Worm (Caenorhabditis elegans) whole organism, L4 larva: ENCODE results near the gene msp-77.

Source experiments
- D1046.2 ChIP-seq: fragments of 200-800 bp; sonication (Bioruptor generic); IDR thresholded peaks from 2 replicates; pipeline ENCODE4 v1.3.6; 2022; ENCODE audit warnings: missing genetic modification characterization, missing compliant biosample characterization
- F26F4.8 ChIP-seq: fragments of 200-800 bp; sonication (Bioruptor generic); conservative IDR thresholded peaks from 2 replicates; pipeline ENCODE4 v1.3.6; 2022; ENCODE audit warnings: missing genetic modification characterization, missing compliant biosample characterization
- R02D3.7 ChIP-seq: fragments of 150-350 bp; sonication (generic microtip); optimal IDR thresholded peaks from 3 replicates; lab custom pipeline; 2014; ENCODE audit warnings: missing biosample characterization, missing genetic modification characterization
- T26A8.4 ChIP-seq: fragments of 200-800 bp; sonication (Bioruptor generic); IDR thresholded peaks from 2 replicates; pipeline ENCODE4 v1.3.6; 2022; ENCODE audit warnings: missing genetic modification characterization, missing compliant biosample characterization
- Y105C5A.15 ChIP-seq: fragments of 200-800 bp; sonication (Bioruptor generic); IDR thresholded peaks from 2 replicates; pipeline ENCODE4 v1.3.6; 2022; ENCODE audit warnings: missing genetic modification characterization, missing compliant biosample characterization
- Y48G9A.11 ChIP-seq: fragments of 200-800 bp; sonication (Bioruptor generic); IDR thresholded peaks from 2 replicates; pipeline ENCODE4 v1.3.6; 2022; ENCODE audit warnings: missing genetic modification reagents, missing genetic modification characterization, missing compliant biosample characterization
- Y75B8A.6 ChIP-seq: fragments of 200-800 bp; sonication (Bioruptor generic); IDR thresholded peaks from 2 replicates; pipeline ENCODE4 v1.3.6; 2022; ENCODE audit warnings: missing genetic modification reagents, missing genetic modification characterization, missing compliant biosample characterization
- ZK337.2 ChIP-seq: fragments of 200-800 bp; sonication (Bioruptor generic); IDR thresholded peaks from 2 replicates; pipeline ENCODE4 v1.3.6; 2022; ENCODE audit warnings: missing genetic modification reagents, missing genetic modification characterization, missing compliant biosample characterization
- aly-2 ChIP-seq: sonication (generic microtip); optimal IDR thresholded peaks from 2 replicates; lab custom pipeline; 2018; ENCODE audit warnings: missing biosample characterization, missing genetic modification characterization
- attf-4 ChIP-seq: sonication (generic microtip); optimal IDR thresholded peaks from 3 replicates; lab custom pipeline; 2017; ENCODE audit warnings: missing biosample characterization, missing genetic modification characterization
- ceh-44 ChIP-seq: fragments of 200-800 bp; sonication (Bioruptor generic); IDR thresholded peaks from 2 replicates; pipeline ENCODE4 v1.3.6; 2022; ENCODE audit warnings: missing genetic modification reagents, missing genetic modification characterization, missing compliant biosample characterization
- ceh-62 ChIP-seq: sonication (generic microtip); optimal IDR thresholded peaks from 2 replicates; lab custom pipeline; 2017; ENCODE audit warnings: missing biosample characterization, missing genetic modification characterization
- cey-2 ChIP-seq: sonication (generic microtip); optimal IDR thresholded peaks from 3 replicates; lab custom pipeline; 2017; ENCODE audit warnings: missing genetic modification characterization, mild to moderate bottlenecking, missing compliant biosample characterization, antibody characterized with exemption, borderline replicate concordance; ENCODE audit not compliant: insufficient read depth
- daf-19 ChIP-seq: fragments of 200-800 bp; sonication (Bioruptor generic); conservative IDR thresholded peaks from 2 replicates; pipeline ENCODE4 v1.3.6; 2022; ENCODE audit warnings: missing genetic modification characterization, missing compliant biosample characterization
- daf-8 ChIP-seq: fragments of 200-800 bp; sonication (Bioruptor generic); IDR thresholded peaks from 2 replicates; pipeline ENCODE4 v1.3.6; 2022; ENCODE audit warnings: missing genetic modification characterization, missing compliant biosample characterization
- dmd-6 ChIP-seq: fragments of 200-800 bp; sonication (Bioruptor generic); IDR thresholded peaks from 2 replicates; pipeline ENCODE4 v1.3.6; 2022; ENCODE audit warnings: missing genetic modification reagents, missing genetic modification characterization, missing compliant biosample characterization
- dpl-1 ChIP-seq: fragments of 150-350 bp; optimal IDR thresholded peaks from 2 replicates; lab custom pipeline; 2014; ENCODE audit warnings: missing biosample characterization, missing genetic modification reagents, missing genetic modification characterization
- duxl-1 ChIP-seq: sonication (generic microtip); optimal IDR thresholded peaks from 2 replicates; lab custom pipeline; 2016; ENCODE audit warnings: mild to moderate bottlenecking, missing genetic modification characterization, moderate library complexity, missing compliant biosample characterization; ENCODE audit not compliant: poor library complexity
- egl-27 ChIP-seq: sonication (generic microtip); optimal IDR thresholded peaks from 3 replicates; lab custom pipeline; 2017; ENCODE audit warnings: missing biosample characterization, missing genetic modification reagents, missing genetic modification characterization
- gei-8 ChIP-seq: fragments of 200-800 bp; sonication (Bioruptor generic); optimal IDR thresholded peaks from 2 replicates; lab custom pipeline; 2018; ENCODE audit warnings: mild to moderate bottlenecking, missing genetic modification characterization, missing compliant biosample characterization
- hlh-30 ChIP-seq: sonication (generic microtip); optimal IDR thresholded peaks from 2 replicates; lab custom pipeline; 2017; ENCODE audit warnings: antibody characterized with exemption, mild to moderate bottlenecking, missing genetic modification characterization, missing compliant biosample characterization; ENCODE audit not compliant: insufficient read depth
- lim-7 ChIP-seq: fragments of 200-800 bp; sonication (Bioruptor generic); IDR thresholded peaks from 2 replicates; pipeline ENCODE4 v1.3.6; 2022; ENCODE audit warnings: missing genetic modification characterization, missing compliant biosample characterization
- lin-13 ChIP-seq: fragments of 150-350 bp; optimal IDR thresholded peaks from 2 replicates; lab custom pipeline; 2014; ENCODE audit warnings: missing biosample characterization, missing genetic modification reagents, missing genetic modification characterization
- lin-15B ChIP-seq: fragments of 150-350 bp; sonication (generic microtip); optimal IDR thresholded peaks from 3 replicates; lab custom pipeline; 2014; ENCODE audit warnings: missing biosample characterization, missing genetic modification characterization
- lin-29 ChIP-seq: fragments of 200-800 bp; sonication (Bioruptor generic); IDR thresholded peaks from 2 replicates; pipeline ENCODE4 v1.3.6; 2022; ENCODE audit warnings: missing genetic modification reagents, missing genetic modification characterization, missing compliant biosample characterization
- lin-39 ChIP-seq: fragments of 150-350 bp; optimal IDR thresholded peaks from 2 replicates; lab custom pipeline; 2014; ENCODE audit warnings: missing biosample characterization, missing genetic modification reagents, missing genetic modification characterization
- lir-3 ChIP-seq: sonication (generic microtip); optimal IDR thresholded peaks from 2 replicates; lab custom pipeline; 2016; ENCODE audit warnings: mild to moderate bottlenecking, missing genetic modification characterization, missing compliant biosample characterization
- lsy-2 ChIP-seq, 2 experiments: fragments of 150-350 bp in 1 of 2; sonication (generic microtip) in 1 of 2; optimal IDR thresholded peaks; 2 replicates each; lab custom pipeline; 2014 to 2017; ENCODE audit warnings: missing biosample characterization in 2 of 2, missing genetic modification characterization in 2 of 2
- madf-9 ChIP-seq: fragments of 200-800 bp; sonication (Bioruptor generic); conservative IDR thresholded peaks from 2 replicates; pipeline ENCODE4 v1.3.6; 2022; ENCODE audit warnings: missing genetic modification reagents, missing genetic modification characterization, missing compliant biosample characterization
- mdl-1 ChIP-seq, 2 experiments: fragments of 150-350 bp in 1 of 2; sonication (generic microtip) in 1 of 2; optimal IDR thresholded peaks; 2 replicates each; lab custom pipeline; 2014 to 2017; ENCODE audit warnings: missing biosample characterization in 2 of 2, missing genetic modification characterization in 2 of 2
- mdt-29 ChIP-seq: fragments of 200-800 bp; sonication (Bioruptor generic); IDR thresholded peaks from 2 replicates; pipeline ENCODE4 v1.3.6; 2022; ENCODE audit warnings: missing genetic modification reagents, missing genetic modification characterization, missing compliant biosample characterization
- mep-1 ChIP-seq: fragments of 150-350 bp; sonication (generic microtip); optimal IDR thresholded peaks from 3 replicates; lab custom pipeline; 2014; ENCODE audit warnings: missing biosample characterization, missing genetic modification characterization
- mxl-2 ChIP-seq: fragments of 200-800 bp; sonication (Bioruptor generic); conservative IDR thresholded peaks from 2 replicates; pipeline ENCODE4 v1.3.6; 2022; ENCODE audit warnings: missing genetic modification reagents, missing genetic modification characterization, missing compliant biosample characterization
- mxl-3 ChIP-seq: fragments of 200-800 bp; sonication (Bioruptor generic); optimal IDR thresholded peaks from 2 replicates; lab custom pipeline; 2018; ENCODE audit warnings: mild to moderate bottlenecking, missing genetic modification characterization, missing compliant biosample characterization
- nhr-10 ChIP-seq: fragments of 150-350 bp; optimal IDR thresholded peaks from 2 replicates; lab custom pipeline; 2014; ENCODE audit warnings: missing biosample characterization, missing genetic modification characterization
- nhr-28 ChIP-seq: fragments of 150-350 bp; optimal IDR thresholded peaks from 2 replicates; lab custom pipeline; 2014; ENCODE audit warnings: missing biosample characterization, missing genetic modification characterization
- nhr-41 ChIP-seq: fragments of 200-800 bp; sonication (Bioruptor generic); IDR thresholded peaks from 2 replicates; pipeline ENCODE4 v1.3.6; 2022; ENCODE audit warnings: missing genetic modification reagents, missing genetic modification characterization, missing compliant biosample characterization
- nhr-48 ChIP-seq: sonication (generic microtip); optimal IDR thresholded peaks from 2 replicates; lab custom pipeline; 2016; ENCODE audit warnings: mild to moderate bottlenecking, missing genetic modification characterization, missing compliant biosample characterization
- nhr-6 ChIP-seq: fragments of 150-350 bp; optimal IDR thresholded peaks from 2 replicates; lab custom pipeline; 2014; ENCODE audit warnings: missing biosample characterization, missing genetic modification characterization
- nhr-76 ChIP-seq: fragments of 150-350 bp; optimal IDR thresholded peaks from 2 replicates; lab custom pipeline; 2014; ENCODE audit warnings: missing biosample characterization, missing genetic modification characterization
- pqm-1 ChIP-seq: sonication (generic microtip); optimal IDR thresholded peaks from 2 replicates; lab custom pipeline; 2017; ENCODE audit warnings: missing biosample characterization, missing genetic modification characterization
- set-16 ChIP-seq: fragments of 200-800 bp; sonication (Bioruptor generic); IDR thresholded peaks from 2 replicates; pipeline ENCODE4 v1.3.6; 2022; ENCODE audit warnings: missing genetic modification reagents, missing genetic modification characterization, missing compliant biosample characterization
- snpc-1.2 ChIP-seq: fragments of 200-800 bp; sonication (Bioruptor generic); IDR thresholded peaks from 2 replicates; pipeline ENCODE4 v1.3.6; 2022; ENCODE audit warnings: missing genetic modification reagents, missing genetic modification characterization, missing compliant biosample characterization
- spr-1 ChIP-seq: sonication (generic microtip); optimal IDR thresholded peaks from 2 replicates; lab custom pipeline; 2016; ENCODE audit warnings: mild to moderate bottlenecking, missing genetic modification characterization, missing compliant biosample characterization
- tra-1 ChIP-seq: fragments of 200-800 bp; sonication (Bioruptor generic); IDR thresholded peaks from 2 replicates; pipeline ENCODE4 v1.3.6; 2022; ENCODE audit warnings: missing genetic modification reagents, missing genetic modification characterization, missing compliant biosample characterization
- unc-39 ChIP-seq: sonication (generic microtip); optimal IDR thresholded peaks from 2 replicates; lab custom pipeline; 2017; ENCODE audit warnings: missing biosample characterization, missing genetic modification characterization
- zag-1 ChIP-seq: fragments of 150-350 bp; optimal IDR thresholded peaks from 2 replicates; lab custom pipeline; 2014; ENCODE audit warnings: missing biosample characterization, missing genetic modification characterization
- zfp-3 ChIP-seq: fragments of 200-800 bp; sonication (Bioruptor generic); conservative IDR thresholded peaks from 2 replicates; pipeline ENCODE4 v1.3.6; 2022; ENCODE audit warnings: missing genetic modification reagents, missing genetic modification characterization, missing compliant biosample characterization
- zip-2 ChIP-seq: fragments of 150-350 bp; optimal IDR thresholded peaks from 2 replicates; lab custom pipeline; 2014; ENCODE audit warnings: missing biosample characterization, missing genetic modification characterization

Gene msp-77

DNA sequence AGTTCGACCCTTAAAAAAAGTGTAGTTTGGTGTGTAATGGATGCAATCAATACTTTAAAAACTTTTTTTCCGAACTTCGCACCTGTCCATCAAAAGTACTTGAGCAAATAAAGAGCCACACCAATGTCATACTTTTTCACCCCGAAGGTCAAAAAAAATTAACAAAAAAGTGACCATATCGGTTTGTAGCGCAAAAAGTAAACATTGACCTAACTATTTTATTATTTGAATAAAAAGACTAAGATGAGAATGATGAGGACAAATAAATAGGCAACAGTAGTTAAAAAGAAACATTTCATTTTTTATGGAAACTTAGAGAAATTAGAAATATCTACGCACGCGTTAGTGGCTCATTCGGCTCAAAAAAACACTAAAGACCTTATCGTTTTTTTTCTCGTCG is 25.1 kb upstream of the msp-77 start:
- TF ChIP-seq mep-1 (tag; lab: Kevin White, UChicago): no peak
- no peak for TF ChIP-seq lin-39 (tag; lab: Kevin White, UChicago)
- no peak for TF ChIP-seq T26A8.4 (GFP tag; lab: Robert Waterston, UW)
- TF ChIP-seq lin-13 (GFP tag; lab: Kevin White, UChicago): no peak
- no peak for TF ChIP-seq ceh-62
- no peak for TF ChIP-seq mxl-2 (GFP tag; lab: Robert Waterston, UW)
- TF ChIP-seq nhr-76 (tag; lab: Kevin White, UChicago): no peak
- TF ChIP-seq unc-39: no peak
- TF ChIP-seq, all 104 proteins: peak for 0

- no peak for TF ChIP-seq D1046.2
- no peak for TF ChIP-seq R02D3.7
- no peak for TF ChIP-seq duxl-1 (tag; lab: Kevin White, UChicago)
- no peak for TF ChIP-seq cey-2 (tag; lab: Kevin White, UChicago)
- no peak for TF ChIP-seq zag-1
- TF ChIP-seq nhr-28 (tag; lab: Kevin White, UChicago): no peak
These were observed 22.2 kb upstream of the msp-77 start for ce11 chrIV:9872210-9872609.

DNA sequence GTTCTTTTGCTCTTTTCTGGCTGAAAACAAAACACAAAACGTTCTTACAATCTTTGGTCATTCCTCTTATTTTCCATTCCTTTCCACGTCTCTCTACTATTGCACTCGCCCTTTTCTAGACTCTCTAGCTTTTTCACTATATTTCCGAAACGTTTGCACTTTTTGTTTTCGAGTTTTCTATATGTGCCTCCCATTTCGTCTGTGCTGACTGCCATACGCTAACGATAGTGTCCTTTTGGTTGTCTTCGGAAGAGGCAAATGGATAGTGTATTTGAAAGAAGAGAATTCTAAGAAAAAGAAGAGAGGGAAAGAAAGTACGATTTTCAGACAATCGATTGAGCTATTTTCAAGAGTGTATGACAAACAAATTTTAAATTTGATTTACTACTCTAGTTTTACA is 21.6 kb upstream of the msp-77 start:
- no peak for TF ChIP-seq tra-1 (GFP tag; lab: Robert Waterston, UW)
- no peak for TF ChIP-seq snpc-1.2 (GFP tag; lab: Robert Waterston, UW)
- TF ChIP-seq gei-8 (GFP tag; lab: Kevin White, UChicago): no peak
- no peak for TF ChIP-seq mxl-2 (GFP tag; lab: Robert Waterston, UW)
- no peak for TF ChIP-seq lin-15B (tag; lab: Kevin White, UChicago)
- TF ChIP-seq egl-27 (tag; lab: Kevin White, UChicago): no peak
- TF ChIP-seq zip-2: no peak
- no peak for TF ChIP-seq nhr-41 (GFP tag; lab: Robert Waterston, UW)
- no peak for TF ChIP-seq lin-39 (tag; lab: Kevin White, UChicago)
- peak; percentile 73 for TF ChIP-seq nhr-28 (tag; lab: Kevin White, UChicago)
- no peak for TF ChIP-seq unc-39
- peak; percentile 43 for TF ChIP-seq hlh-30 (tag; lab: Kevin White, UChicago)
- TF ChIP-seq ceh-44 (GFP tag; lab: Robert Waterston, UW): no peak
- no peak for TF ChIP-seq set-16 (GFP tag; lab: Robert Waterston, UW)
- TF ChIP-seq dmd-6 (GFP tag; lab: Robert Waterston, UW): peak; percentile 46; the same call in 1 of the 2 replicates
- peak in 1 of 2 experiments; percentile 19 for TF ChIP-seq lsy-2 (tag; optimal IDR thresholded peaks at IDR 0.05; lab: Kevin White, UChicago)
- no peak for TF ChIP-seq duxl-1 (tag; lab: Kevin White, UChicago)
- no peak for TF ChIP-seq dpl-1 (GFP tag; lab: Kevin White, UChicago)
- no peak for TF ChIP-seq spr-1 (tag; lab: Kevin White, UChicago)
- no peak for TF ChIP-seq ZK337.2 (GFP tag; lab: Robert Waterston, UW)
- no peak for TF ChIP-seq ceh-62
- TF ChIP-seq lim-7 (GFP tag; lab: Robert Waterston, UW): no peak
- no peak for TF ChIP-seq attf-4 (tag; lab: Kevin White, UChicago)
- TF ChIP-seq F26F4.8 (GFP tag; lab: Robert Waterston, UW): no peak
- no peak for TF ChIP-seq nhr-48
- TF ChIP-seq mdt-29 (GFP tag; lab: Robert Waterston, UW): no peak
- TF ChIP-seq mxl-3 (GFP tag; lab: Kevin White, UChicago): no peak
- TF ChIP-seq nhr-10 (tag; lab: Kevin White, UChicago): no peak
- TF ChIP-seq zfp-3: no peak
- TF ChIP-seq aly-2 (tag; lab: Kevin White, UChicago): no peak
- no peak for TF ChIP-seq madf-9 (GFP tag; lab: Robert Waterston, UW)
- no peak for TF ChIP-seq Y75B8A.6
- peak; percentile 69 for TF ChIP-seq pqm-1 (tag; lab: Kevin White, UChicago)
- TF ChIP-seq daf-8 (GFP tag; lab: Robert Waterston, UW): no peak
- TF ChIP-seq nhr-6 (tag; lab: Kevin White, UChicago): no peak
- no peak for TF ChIP-seq Y48G9A.11 (GFP tag; lab: Robert Waterston, UW)
- no peak for TF ChIP-seq daf-19 (GFP tag; lab: Robert Waterston, UW)
- TF ChIP-seq mdl-1 (tag; optimal IDR thresholded peaks at IDR 0.05; lab: Kevin White, UChicago): peak in 1 of 2 experiments; percentile 44
- TF ChIP-seq lir-3: no peak
- no peak for TF ChIP-seq lin-29 (GFP tag; lab: Robert Waterston, UW)
- no peak for TF ChIP-seq Y105C5A.15 (GFP tag; lab: Robert Waterston, UW)
